Worm (Caenorhabditis elegans) whole organism, L3 larva: ENCODE results near the gene F20D6.9.

Experiments used
- elt-2 ChIP-seq: sonication (generic microtip); optimal IDR thresholded peaks from 2 replicates; lab custom pipeline; 2016; ENCODE audit warnings: missing genetic modification reagents, mild to moderate bottlenecking, missing genetic modification characterization, missing compliant biosample characterization
- sea-2 ChIP-seq: fragments of 150-350 bp; sonication (generic microtip); optimal IDR thresholded peaks from 4 replicates; lab custom pipeline; 2014; ENCODE audit warnings: missing biosample characterization, missing genetic modification reagents, missing genetic modification characterization
- ztf-11 ChIP-seq: fragments of 150-350 bp; optimal IDR thresholded peaks from 2 replicates; lab custom pipeline; 2014; ENCODE audit warnings: missing biosample characterization, missing genetic modification characterization

ce11 chrV:8195889-8196418 lies 18.7 kb upstream of the F20D6.9 start, which contains the start of gene F20D6.10:
- TF ChIP-seq elt-2 (tag; lab: Kevin White, UChicago) (no peak), sea-2 (GFP tag; lab: Kevin White, UChicago) (no peak), ztf-11 (tag; lab: Kevin White, UChicago) (no peak)
